In the genomic region with DNA sequence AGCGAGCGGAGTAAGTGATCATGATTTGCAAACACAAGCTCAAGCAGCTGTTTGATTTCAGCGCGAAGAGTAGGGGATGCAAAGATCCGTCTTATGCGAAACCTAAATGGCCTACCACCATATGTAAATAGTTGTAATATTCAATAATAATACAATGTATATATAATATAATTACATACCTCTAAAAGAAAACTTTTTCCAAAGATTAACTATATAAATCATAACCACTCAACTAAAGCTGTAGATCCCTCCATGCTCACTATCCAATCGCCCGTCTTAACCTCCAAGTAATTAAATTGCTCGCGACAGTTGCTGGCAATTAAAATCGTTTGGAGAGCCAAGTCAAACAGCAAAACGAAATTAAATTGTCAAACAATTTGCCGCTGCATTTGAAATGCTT, we compare ENCODE assay signal across 1 fruit fly cellular context.
TF ChIP-seq lines count a peak whose summit lies in the region.

No protein-coding gene starts in this region.

TF ChIP-seq in whole organism, embryonic, 481 proteins besides CTCF, POLR2A, EP300 and RAD21 (continued from another document):
- peak; percentile 23 for TF ChIP-seq CG15696 (tag; optimal IDR thresholded peaks at IDR 0.05; lab: Kevin White, UChicago)
- TF ChIP-seq Rx (GFP tag; IDR thresholded peaks at IDR 0.05; lab: Robert Waterston, UW) = peak; percentile 54
- no peak for TF ChIP-seq zf30C (GFP tag; optimal IDR thresholded peaks at IDR 0.05; lab: Kevin White, UChicago)
- no peak for TF ChIP-seq nerfin-1 (tag; optimal IDR thresholded peaks at IDR 0.05; lab: Kevin White, UChicago)
- TF ChIP-seq CG8388 (GFP tag; optimal IDR thresholded peaks at IDR 0.05; lab: Kevin White, UChicago) = peak; percentile 33
- TF ChIP-seq shn (GFP tag; optimal IDR thresholded peaks at IDR 0.05; lab: Kevin White, UChicago) = no peak
- TF ChIP-seq pzg (GFP tag; optimal IDR thresholded peaks at IDR 0.05; lab: Kevin White, UChicago) = no peak
- peak; percentile 75 for TF ChIP-seq B-H1 (GFP tag; IDR thresholded peaks at IDR 0.05; lab: Robert Waterston, UW)
- peak; percentile 51 for TF ChIP-seq CG16815 (GFP tag; optimal IDR thresholded peaks at IDR 0.05; lab: Kevin White, UChicago)
- peak; percentile 79 for TF ChIP-seq CG3281 (GFP tag; optimal IDR thresholded peaks at IDR 0.05; lab: Kevin White, UChicago)
- no peak for TF ChIP-seq mirr (GFP tag; optimal IDR thresholded peaks at IDR 0.05; lab: Kevin White, UChicago)
- TF ChIP-seq hbn (GFP tag; IDR thresholded peaks at IDR 0.05; lab: Robert Waterston, UW; ENCODE audit: partially characterized antibody) = no peak
- TF ChIP-seq E2f2 (GFP tag; IDR thresholded peaks at IDR 0.05; lab: Robert Waterston, UW) = peak; percentile 50; the same call in 1 of the 2 replicates
- TF ChIP-seq Ravus (GFP tag; IDR thresholded peaks at IDR 0.05; lab: Robert Waterston, UW) = peak; percentile 51
- TF ChIP-seq cad (GFP tag; optimal IDR thresholded peaks at IDR 0.05; lab: Kevin White, UChicago) = no peak
- TF ChIP-seq ash1 (GFP tag; optimal IDR thresholded peaks at IDR 0.05; lab: Kevin White, UChicago) = no peak
- TF ChIP-seq CG2120 (GFP tag; optimal IDR thresholded peaks at IDR 0.05; lab: Kevin White, UChicago) = peak; percentile 79
- no peak for TF ChIP-seq twi (tag; optimal IDR thresholded peaks at IDR 0.05; lab: Kevin White, UChicago)
- no peak for TF ChIP-seq ab (GFP tag; optimal IDR thresholded peaks at IDR 0.05; lab: Kevin White, UChicago)
- TF ChIP-seq CG3726 (GFP tag; IDR thresholded peaks at IDR 0.05; lab: Robert Waterston, UW) = 0 out of 3 replicates have a peak, but pooled peaks have one; percentile 41
- peak; percentile 91 for TF ChIP-seq dysf (GFP tag; IDR thresholded peaks at IDR 0.05; lab: Robert Waterston, UW)
- peak; percentile 35; the same call in 1 of the 2 replicates for TF ChIP-seq CG1024 (GFP tag; IDR thresholded peaks at IDR 0.05; lab: Robert Waterston, UW)
- no peak for TF ChIP-seq HmgZ (tag; optimal IDR thresholded peaks at IDR 0.05; lab: Kevin White, UChicago)
- no peak for TF ChIP-seq pita (GFP tag; optimal IDR thresholded peaks at IDR 0.05; lab: Kevin White, UChicago)
- no peak for TF ChIP-seq CG15479 (GFP tag; optimal IDR thresholded peaks at IDR 0.05; lab: Kevin White, UChicago)
- TF ChIP-seq crc (GFP tag; optimal IDR thresholded peaks at IDR 0.05; lab: Kevin White, UChicago) = no peak
- TF ChIP-seq ro (GFP tag; IDR thresholded peaks at IDR 0.05; lab: Robert Waterston, UW) = no peak
- TF ChIP-seq Hr3 (GFP tag; optimal IDR thresholded peaks at IDR 0.05; lab: Kevin White, UChicago) = peak; percentile 78
- TF ChIP-seq CG2116 (GFP tag; optimal IDR thresholded peaks at IDR 0.05; lab: Kevin White, UChicago) = peak; percentile 9
- TF ChIP-seq CG4360 (GFP tag; IDR thresholded peaks at IDR 0.05; lab: Robert Waterston, UW) = no peak
- peak; percentile 18 for TF ChIP-seq CG17829 (tag; optimal IDR thresholded peaks at IDR 0.05; lab: Kevin White, UChicago)
- TF ChIP-seq D19B (GFP tag; optimal IDR thresholded peaks at IDR 0.05; lab: Kevin White, UChicago) = peak; percentile 84
- TF ChIP-seq MTF-1 (GFP tag; optimal IDR thresholded peaks at IDR 0.05; lab: Kevin White, UChicago; ENCODE audit: borderline replicate concordance) = no peak
- peak; percentile 85 for TF ChIP-seq CG6689 (GFP tag; IDR thresholded peaks at IDR 0.05; lab: Robert Waterston, UW)
- TF ChIP-seq dpn (GFP tag; optimal IDR thresholded peaks at IDR 0.05; lab: Kevin White, UChicago) = peak in 1 of 2 experiments; percentile 75
- peak; percentile 30; the same call in 1 of the 2 replicates for TF ChIP-seq CG43689 (GFP tag; IDR thresholded peaks at IDR 0.05; lab: Robert Waterston, UW)
- TF ChIP-seq CG12391 (tag; optimal IDR thresholded peaks at IDR 0.05; lab: Kevin White, UChicago) = peak; percentile 75
- no peak for TF ChIP-seq zen2 (GFP tag; IDR thresholded peaks at IDR 0.05; lab: Robert Waterston, UW; ENCODE audit: partially characterized antibody)
- peak; percentile 40 for TF ChIP-seq scrt (GFP tag; optimal IDR thresholded peaks at IDR 0.05; lab: Kevin White, UChicago)
- TF ChIP-seq ci (GFP tag; IDR thresholded peaks at IDR 0.05; lab: Robert Waterston, UW) = peak; percentile 38; the same call in 2 of the 3 replicates
- TF ChIP-seq CG6791 (GFP tag; IDR thresholded peaks at IDR 0.05; lab: Robert Waterston, UW; ENCODE audit: partially characterized antibody) = no peak
- TF ChIP-seq CG6813 (GFP tag; optimal IDR thresholded peaks at IDR 0.05; lab: Kevin White, UChicago) = no peak
- TF ChIP-seq CG32767 (GFP tag; IDR thresholded peaks at IDR 0.05; lab: Robert Waterston, UW) = peak; percentile 69
TF ChIP-seq in whole organism, embryonic: peak in this region for 238.
